Fruit fly (Drosophila melanogaster): Measurements from ENCODE around the gene Cat.
A peak's percentile ranks its signal among the peaks of the same experiment; 100 is the strongest.

Cat gene

DNA sequence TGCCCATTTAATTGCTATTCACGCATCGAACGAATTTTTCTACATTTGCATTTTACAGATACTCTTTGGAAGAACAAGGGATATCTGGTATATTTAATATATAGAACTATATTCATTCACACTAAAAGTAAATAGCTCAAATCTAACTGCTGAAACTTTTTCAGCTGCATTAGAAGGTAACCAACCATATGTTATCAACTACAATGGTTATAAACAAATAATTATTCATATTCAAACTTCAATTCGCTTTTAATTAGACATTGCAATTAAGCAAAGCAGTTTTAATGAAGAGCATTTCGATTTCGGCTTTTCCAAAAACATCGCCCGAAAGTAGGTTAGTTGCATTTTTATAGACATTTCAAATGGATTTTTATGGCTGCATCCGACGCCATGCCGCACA, 26.0 kb upstream of the Cat start:
- no peak for TF ChIP-seq ey (GFP tag; optimal IDR thresholded peaks at IDR 0.05)
- TF ChIP-seq pan (optimal IDR thresholded peaks at IDR 0.05) = no peak
- TF ChIP-seq tai (GFP tag; optimal IDR thresholded peaks at IDR 0.05) = no peak
- TF ChIP-seq Hr83 (GFP tag; optimal IDR thresholded peaks at IDR 0.05; ENCODE audit: poor library complexity, severe bottlenecking) = no peak
- no peak for TF ChIP-seq foxo (GFP tag; optimal IDR thresholded peaks at IDR 0.05)
- no peak for TF ChIP-seq CG32264 (GFP tag; optimal IDR thresholded peaks at IDR 0.05)
- no peak for TF ChIP-seq h (GFP tag; optimal IDR thresholded peaks at IDR 0.05)
- TF ChIP-seq Dfd (GFP tag; optimal IDR thresholded peaks at IDR 0.05) = no peak
- TF ChIP-seq woc (GFP tag; optimal IDR thresholded peaks at IDR 0.05) = no peak
- no peak for TF ChIP-seq OdsH (GFP tag; optimal IDR thresholded peaks at IDR 0.05)
- no peak for TF ChIP-seq usp (GFP tag; optimal IDR thresholded peaks at IDR 0.05)
- no peak for TF ChIP-seq jim (GFP tag; optimal IDR thresholded peaks at IDR 0.05)
- TF ChIP-seq CG9705 (GFP tag; optimal IDR thresholded peaks at IDR 0.05) = no peak
- no peak for TF ChIP-seq HLH106 (tag; optimal IDR thresholded peaks at IDR 0.05)
- no peak for TF ChIP-seq Hnf4 (GFP tag; optimal IDR thresholded peaks at IDR 0.05)

DNA sequence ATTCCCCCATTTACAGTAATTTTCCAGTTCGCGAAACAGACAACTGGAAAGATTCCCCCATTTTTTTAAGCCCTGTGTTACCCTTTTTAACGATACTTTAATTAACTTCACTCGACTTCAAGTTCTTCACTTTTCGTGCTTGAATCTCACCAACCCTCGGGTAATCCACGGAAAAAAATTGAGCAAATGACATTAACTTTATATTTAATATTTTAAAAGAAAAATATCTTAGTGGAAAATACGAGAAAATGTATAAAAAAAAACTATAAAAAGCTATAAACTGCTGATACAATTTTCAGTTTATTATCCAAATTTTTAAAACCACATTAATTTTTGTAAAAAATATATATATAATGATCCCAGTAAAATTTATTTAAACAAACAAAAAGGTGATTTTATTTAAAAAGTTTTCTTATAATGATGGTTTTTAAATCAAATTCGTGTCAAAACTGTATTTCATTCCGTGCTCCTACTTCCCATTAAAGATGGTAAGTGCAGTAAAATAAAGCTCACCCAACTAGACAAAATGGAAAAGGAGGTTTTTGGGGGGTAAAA, 22.8 kb upstream of the Cat start:
- TF ChIP-seq pan (optimal IDR thresholded peaks at IDR 0.05) = no peak
- no peak for TF ChIP-seq CG32264 (GFP tag; optimal IDR thresholded peaks at IDR 0.05)
- TF ChIP-seq jim (GFP tag; optimal IDR thresholded peaks at IDR 0.05) = no peak
- no peak for TF ChIP-seq CG9705 (GFP tag; optimal IDR thresholded peaks at IDR 0.05)
- no peak for TF ChIP-seq woc (GFP tag; optimal IDR thresholded peaks at IDR 0.05)
- TF ChIP-seq Myc (optimal IDR thresholded peaks at IDR 0.05) = no peak
- TF ChIP-seq rgr (GFP tag; optimal IDR thresholded peaks at IDR 0.05) = no peak
- TF ChIP-seq h (GFP tag; optimal IDR thresholded peaks at IDR 0.05) = no peak
- TF ChIP-seq Rel (GFP tag; optimal IDR thresholded peaks at IDR 0.05) = no peak
- TF ChIP-seq Rel (tag; optimal IDR thresholded peaks at IDR 0.05) = no peak
- no peak for TF ChIP-seq foxo (GFP tag; optimal IDR thresholded peaks at IDR 0.05)
- TF ChIP-seq ey (GFP tag; optimal IDR thresholded peaks at IDR 0.05) = no peak
- no peak for TF ChIP-seq tai (GFP tag; optimal IDR thresholded peaks at IDR 0.05)
- TF ChIP-seq Dif (GFP tag; optimal IDR thresholded peaks at IDR 0.05; ENCODE audit: partially characterized antibody) = no peak
- TF ChIP-seq sv (GFP tag; optimal IDR thresholded peaks at IDR 0.05) = no peak
- TF ChIP-seq Mio (GFP tag; optimal IDR thresholded peaks at IDR 0.05) = no peak
- no peak for TF ChIP-seq Dfd (GFP tag; optimal IDR thresholded peaks at IDR 0.05)
- no peak for TF ChIP-seq Sp1 (GFP tag; optimal IDR thresholded peaks at IDR 0.05)
- no peak for TF ChIP-seq dsf (GFP tag; optimal IDR thresholded peaks at IDR 0.05; ENCODE audit: borderline replicate concordance)
- no peak for TF ChIP-seq fru (GFP tag; optimal IDR thresholded peaks at IDR 0.05)

DNA sequence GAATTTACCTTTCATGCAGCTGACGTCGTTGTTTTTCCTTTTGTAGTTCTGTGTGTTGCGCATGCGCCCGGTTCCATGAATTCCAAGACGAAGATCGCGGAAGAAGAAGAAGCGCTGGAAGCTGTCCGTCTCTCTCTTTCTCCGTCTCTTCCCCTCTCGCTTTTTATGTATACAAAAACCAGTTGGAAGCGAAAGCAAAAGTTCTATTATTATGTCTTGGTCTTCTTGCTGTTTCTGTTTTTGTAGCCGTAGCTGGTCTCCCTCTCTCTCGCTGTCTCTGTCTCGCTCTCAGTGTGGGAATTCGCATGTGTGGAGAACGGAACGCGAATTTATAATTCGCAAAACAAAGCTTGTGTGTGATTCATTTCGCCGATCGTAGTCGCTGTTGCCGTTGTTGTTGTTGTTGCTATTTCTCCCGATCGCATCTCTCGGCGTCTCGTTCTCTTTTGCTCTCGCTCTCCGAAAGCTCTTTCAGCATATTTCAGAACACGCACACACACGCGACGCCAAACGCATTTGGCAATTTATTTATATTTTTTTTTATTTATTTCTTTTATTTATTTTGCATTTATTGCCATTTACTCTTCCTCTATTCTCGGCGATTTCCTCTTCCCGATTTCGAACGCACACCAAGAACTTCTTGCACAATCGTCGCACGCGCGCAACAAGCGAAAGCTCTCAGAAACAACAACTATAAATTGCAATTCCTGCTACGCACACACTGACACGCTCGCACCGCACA, 22.1 kb upstream of the Cat start:
- TF ChIP-seq Hr78 (GFP tag; optimal IDR thresholded peaks at IDR 0.05) (no peak), usp (GFP tag; optimal IDR thresholded peaks at IDR 0.05) (no peak), brk (GFP tag; optimal IDR thresholded peaks at IDR 0.05) (peak; percentile 22), CrebA (GFP tag; optimal IDR thresholded peaks at IDR 0.05; ENCODE audit: borderline replicate concordance) (no peak), N (GFP tag; optimal IDR thresholded peaks at IDR 0.05) (no peak), sv (GFP tag; optimal IDR thresholded peaks at IDR 0.05) (no peak), ey (GFP tag; optimal IDR thresholded peaks at IDR 0.05) (no peak), Abd-B (GFP tag; optimal IDR thresholded peaks at IDR 0.05) (no peak), dl (GFP tag; optimal IDR thresholded peaks at IDR 0.05; ENCODE audit: insufficient read depth in 1 of 2, partially characterized antibody in 2 of 2) (no peak), Hr83 (GFP tag; optimal IDR thresholded peaks at IDR 0.05; ENCODE audit: poor library complexity, severe bottlenecking) (no peak), GATAd (GFP tag; optimal IDR thresholded peaks at IDR 0.05) (no peak), Dfd (GFP tag; optimal IDR thresholded peaks at IDR 0.05) (no peak), HLH106 (tag; optimal IDR thresholded peaks at IDR 0.05) (no peak), psq (GFP tag; optimal IDR thresholded peaks at IDR 0.05) (peak; percentile 64), fru (GFP tag; optimal IDR thresholded peaks at IDR 0.05) (no peak), OdsH (GFP tag; optimal IDR thresholded peaks at IDR 0.05) (no peak), CG9705 (GFP tag; optimal IDR thresholded peaks at IDR 0.05) (no peak), foxo (GFP tag; optimal IDR thresholded peaks at IDR 0.05) (peak in 1 of 2 experiments; percentile 6), Rel (GFP tag; optimal IDR thresholded peaks at IDR 0.05) (peak; percentile 48), Rel (tag; optimal IDR thresholded peaks at IDR 0.05) (no peak), Mio (GFP tag; optimal IDR thresholded peaks at IDR 0.05) (no peak), woc (GFP tag; optimal IDR thresholded peaks at IDR 0.05) (no peak), Vsx2 (GFP tag; optimal IDR thresholded peaks at IDR 0.05; ENCODE audit: partially characterized antibody) (peak; percentile 68), Jra (GFP tag; optimal IDR thresholded peaks at IDR 0.05) (no peak), sage (GFP tag; optimal IDR thresholded peaks at IDR 0.05) (peak; percentile 66), pan (optimal IDR thresholded peaks at IDR 0.05) (no peak), CG32264 (GFP tag; optimal IDR thresholded peaks at IDR 0.05) (no peak), Sp1 (GFP tag; optimal IDR thresholded peaks at IDR 0.05) (no peak), jim (GFP tag; optimal IDR thresholded peaks at IDR 0.05) (peak; percentile 12), h (GFP tag; optimal IDR thresholded peaks at IDR 0.05) (no peak), Dif (GFP tag; optimal IDR thresholded peaks at IDR 0.05; ENCODE audit: partially characterized antibody) (peak; percentile 0), rgr (GFP tag; optimal IDR thresholded peaks at IDR 0.05) (no peak), Myc (optimal IDR thresholded peaks at IDR 0.05) (no peak), lola (GFP tag; optimal IDR thresholded peaks at IDR 0.05) (no peak), Hnf4 (GFP tag; optimal IDR thresholded peaks at IDR 0.05) (no peak), dmrt93B (GFP tag; optimal IDR thresholded peaks at IDR 0.05) (no peak), br (GFP tag; optimal IDR thresholded peaks at IDR 0.05) (no peak)

Measured in whole organism, wandering third instar larva.